Fruit fly (Drosophila melanogaster) whole organism, wandering third instar larva: ENCODE measurements around the gene EndoGI.
A peak's percentile ranks its signal among the peaks of the same experiment; 100 is the strongest.

Experiments used
- CG32264 ChIP-seq: fragments of 200-800 bp; sonication (Bioruptor generic); optimal IDR thresholded peaks from 2 replicates; lab custom pipeline; 2016; ENCODE audit warnings: missing biosample characterization, missing genetic modification characterization
- CG9705 ChIP-seq: fragments of 200-800 bp; sonication (Bioruptor generic); optimal IDR thresholded peaks from 2 replicates; lab custom pipeline; 2018; ENCODE audit warnings: missing biosample characterization, mild to moderate bottlenecking, missing genetic modification characterization
- CrebA ChIP-seq: fragments of 200-800 bp; sonication (Bioruptor generic); optimal IDR thresholded peaks from 2 replicates; lab custom pipeline; 2016; ENCODE audit warnings: missing biosample characterization, mild to moderate bottlenecking, missing genetic modification characterization, borderline replicate concordance
- Dfd ChIP-seq: fragments of >200 bp; optimal IDR thresholded peaks from 2 replicates; lab custom pipeline; 2017; ENCODE audit warnings: missing biosample characterization, missing genetic modification characterization
- Dif ChIP-seq: fragments of 200-275, 200-300 bp; sonication (Bioruptor generic); optimal IDR thresholded peaks from 2 replicates; lab custom pipeline; 2018; ENCODE audit warnings: missing biosample characterization, missing genetic modification characterization; ENCODE audit not compliant: partially characterized antibody
- GATAd ChIP-seq: sonication (Bioruptor generic); optimal IDR thresholded peaks from 2 replicates; lab custom pipeline; 2016; ENCODE audit warnings: missing biosample characterization, missing genetic modification characterization
- HLH106 ChIP-seq: fragments of 200-800 bp; optimal IDR thresholded peaks from 3 replicates; lab custom pipeline; 2019; ENCODE audit warnings: missing biosample characterization, mild to moderate bottlenecking, missing genetic modification characterization, moderate library complexity
- Hnf4 ChIP-seq: fragments of 200-800 bp; sonication (Bioruptor generic); optimal IDR thresholded peaks from 2 replicates; lab custom pipeline; 2016; ENCODE audit warnings: missing biosample characterization, mild to moderate bottlenecking, missing genetic modification characterization
- Hr78 ChIP-seq: fragments of >200 bp; optimal IDR thresholded peaks from 2 replicates; lab custom pipeline; 2017; ENCODE audit warnings: missing biosample characterization, missing genetic modification characterization
- Hr83 ChIP-seq: fragments of 200-300 bp; sonication (Bioruptor generic); optimal IDR thresholded peaks from 2 replicates; lab custom pipeline; 2016; ENCODE audit warnings: missing biosample characterization, mild to moderate bottlenecking, missing genetic modification characterization, moderate library complexity; ENCODE audit not compliant: poor library complexity, severe bottlenecking
- Jra ChIP-seq: sonication (Bioruptor generic); optimal IDR thresholded peaks from 2 replicates; lab custom pipeline; 2016; ENCODE audit warnings: missing biosample characterization, missing genetic modification characterization
- Mio ChIP-seq: sonication (Bioruptor generic); optimal IDR thresholded peaks from 2 replicates; lab custom pipeline; 2016; ENCODE audit warnings: missing biosample characterization, missing genetic modification characterization
- Myc ChIP-seq: fragments of >200 bp; optimal IDR thresholded peaks from 2 replicates; lab custom pipeline; 2017
- OdsH ChIP-seq: fragments of 200-800 bp; sonication (Bioruptor generic); optimal IDR thresholded peaks from 2 replicates; lab custom pipeline; 2016; ENCODE audit warnings: missing biosample characterization, mild to moderate bottlenecking, missing genetic modification characterization
- Rel ChIP-seq, 2 experiments: fragments of 200-800 bp; sonication (Bioruptor generic) in 1 of 2; optimal IDR thresholded peaks; 2 replicates in 1 of 2; 3 replicates in 1 of 2; lab custom pipeline; 2016 to 2019; ENCODE audit warnings: mild to moderate bottlenecking in 2 of 2, missing biosample characterization in 2 of 2, missing genetic modification characterization in 2 of 2, moderate library complexity in 1 of 2
- Sp1 ChIP-seq: fragments of 200-800 bp; sonication (Bioruptor generic); optimal IDR thresholded peaks from 3 replicates; lab custom pipeline; 2019; ENCODE audit warnings: missing biosample characterization, mild to moderate bottlenecking, missing genetic modification characterization, moderate library complexity
- Vsx2 ChIP-seq: fragments of 200-300, 225-300 bp; sonication (Bioruptor generic); optimal IDR thresholded peaks from 2 replicates; lab custom pipeline; 2018; ENCODE audit warnings: missing biosample characterization, missing genetic modification characterization; ENCODE audit not compliant: partially characterized antibody
- br ChIP-seq: fragments of 200-800 bp; sonication (Bioruptor generic); optimal IDR thresholded peaks from 2 replicates; lab custom pipeline; 2016; ENCODE audit warnings: missing biosample characterization, missing genetic modification characterization
- brk ChIP-seq: fragments of 200-800 bp; sonication (Bioruptor generic); optimal IDR thresholded peaks from 2 replicates; lab custom pipeline; 2016; ENCODE audit warnings: missing biosample characterization, mild to moderate bottlenecking, missing genetic modification characterization
- dl ChIP-seq, 2 experiments: fragments of 175-275, 200-275 bp in 1 of 2; fragments of 200-275 bp in 1 of 2; sonication (Bioruptor generic); optimal IDR thresholded peaks; lab custom pipeline; 2018; ENCODE audit warnings: mild to moderate bottlenecking in 2 of 2, missing biosample characterization in 2 of 2, missing genetic modification characterization in 2 of 2, moderate library complexity in 2 of 2; ENCODE audit not compliant: partially characterized antibody in 2 of 2, insufficient read depth in 1 of 2
- dsf ChIP-seq: sonication (Bioruptor generic); optimal IDR thresholded peaks from 2 replicates; lab custom pipeline; 2016; ENCODE audit warnings: missing biosample characterization, missing genetic modification characterization, borderline replicate concordance
- ey ChIP-seq: fragments of 200-800 bp; sonication (Bioruptor generic); optimal IDR thresholded peaks from 2 replicates; lab custom pipeline; 2016; ENCODE audit warnings: missing biosample characterization, missing genetic modification characterization
- foxo ChIP-seq, 2 experiments: fragments of 200-800 bp; sonication (Bioruptor generic); optimal IDR thresholded peaks; 2 replicates in 1 of 2; 3 replicates in 1 of 2; lab custom pipeline; 2016 to 2017; ENCODE audit warnings: missing biosample characterization in 2 of 2, missing genetic modification characterization in 2 of 2
- fru ChIP-seq: fragments of 200-800 bp; sonication (Bioruptor generic); optimal IDR thresholded peaks from 3 replicates; lab custom pipeline; 2016; ENCODE audit warnings: missing biosample characterization, mild to moderate bottlenecking, missing genetic modification characterization
- h ChIP-seq: fragments of 200-800 bp; sonication (Bioruptor generic); optimal IDR thresholded peaks from 3 replicates; lab custom pipeline; 2016; ENCODE audit warnings: missing biosample characterization, mild to moderate bottlenecking, missing genetic modification characterization
- jim ChIP-seq: fragments of 175-275, 200-325 bp; sonication (Bioruptor generic); optimal IDR thresholded peaks from 2 replicates; lab custom pipeline; 2016; ENCODE audit warnings: missing biosample characterization, mild to moderate bottlenecking, missing genetic modification characterization
- lola ChIP-seq: fragments of >200 bp; optimal IDR thresholded peaks from 2 replicates; lab custom pipeline; 2017; ENCODE audit warnings: missing biosample characterization, missing genetic modification characterization
- pan ChIP-seq: fragments of >200 bp; optimal IDR thresholded peaks from 2 replicates; lab custom pipeline; 2017
- psq ChIP-seq: fragments of 200-800 bp; sonication (Bioruptor generic); optimal IDR thresholded peaks from 3 replicates; lab custom pipeline; 2017; ENCODE audit warnings: missing biosample characterization, mild to moderate bottlenecking, missing genetic modification characterization, moderate library complexity
- rgr ChIP-seq: fragments of 200-800 bp; sonication (Bioruptor generic); optimal IDR thresholded peaks from 3 replicates; lab custom pipeline; 2016; ENCODE audit warnings: missing biosample characterization, mild to moderate bottlenecking, missing genetic modification characterization
- sage ChIP-seq: fragments of 200-800 bp; sonication (Bioruptor generic); optimal IDR thresholded peaks from 2 replicates; lab custom pipeline; 2016; ENCODE audit warnings: missing biosample characterization, mild to moderate bottlenecking, missing genetic modification characterization
- sv ChIP-seq: fragments of 200-800 bp; sonication (Bioruptor generic); optimal IDR thresholded peaks from 3 replicates; lab custom pipeline; 2016; ENCODE audit warnings: missing biosample characterization, missing genetic modification characterization
- tai ChIP-seq: sonication (Bioruptor generic); optimal IDR thresholded peaks from 2 replicates; lab custom pipeline; 2016; ENCODE audit warnings: missing biosample characterization, missing genetic modification characterization
- usp ChIP-seq: fragments of >200 bp; optimal IDR thresholded peaks from 2 replicates; lab custom pipeline; 2017; ENCODE audit warnings: missing biosample characterization, missing genetic modification characterization
- woc ChIP-seq: sonication (Bioruptor generic); optimal IDR thresholded peaks from 2 replicates; lab custom pipeline; 2016; ENCODE audit warnings: missing biosample characterization, mild to moderate bottlenecking, missing genetic modification characterization

Gene EndoGI

DNA sequence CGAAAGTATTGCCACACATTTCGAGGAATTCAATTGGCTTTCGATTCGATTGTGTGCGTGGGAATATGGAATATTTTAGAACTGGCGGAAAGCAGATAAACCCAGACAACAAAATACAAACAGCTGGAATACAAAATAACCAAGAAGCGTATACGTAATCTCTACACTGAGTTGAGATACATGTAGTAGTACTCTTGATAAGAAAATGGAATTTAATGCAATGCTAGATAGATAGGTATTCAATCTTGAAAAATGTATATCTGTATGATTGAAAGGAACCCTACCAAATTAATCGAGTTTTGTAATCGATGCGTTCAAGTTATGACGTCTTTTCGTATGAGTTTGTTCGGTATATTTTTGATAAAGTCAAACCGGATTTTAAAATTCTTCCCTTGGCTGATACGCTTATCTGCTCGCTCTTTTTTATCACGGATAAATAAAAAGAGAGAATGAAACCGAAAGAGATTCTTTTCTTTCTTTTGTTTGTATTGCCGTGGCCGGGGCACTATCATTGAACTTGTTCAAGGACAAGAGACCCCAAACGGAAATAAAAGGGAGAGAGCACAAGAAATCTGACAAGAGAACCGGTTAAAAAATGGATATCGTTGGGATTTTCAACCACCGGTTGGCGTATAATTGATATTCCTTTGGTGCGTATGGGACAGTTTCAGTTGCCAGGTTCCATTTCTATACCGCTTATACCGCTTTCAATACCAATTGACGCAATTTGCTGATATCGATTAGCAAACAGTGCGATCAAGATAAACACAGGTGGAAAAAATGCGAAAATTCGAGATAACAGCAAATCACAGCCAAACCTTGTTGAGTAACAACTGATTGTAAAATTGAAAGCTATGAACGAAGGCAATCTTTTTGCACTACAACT is 2.0 kb upstream of the EndoGI start:
- TF ChIP-seq h (GFP tag; lab: Kevin White, UChicago) (peak; percentile 1), fru (GFP tag; lab: Kevin White, UChicago) (no peak), OdsH (GFP tag; lab: Kevin White, UChicago) (peak; percentile 6), pan (no peak), HLH106 (tag; lab: Kevin White, UChicago) (peak; percentile 2), Hr83 (peak; percentile 50), psq (GFP tag; lab: Kevin White, UChicago) (peak; percentile 53), dl (GFP tag; optimal IDR thresholded peaks at IDR 0.05; lab: Kevin White, UChicago; ENCODE audit: insufficient read depth in 1 of 2, partially characterized antibody in 2 of 2) (no peak), usp (no peak)

DNA sequence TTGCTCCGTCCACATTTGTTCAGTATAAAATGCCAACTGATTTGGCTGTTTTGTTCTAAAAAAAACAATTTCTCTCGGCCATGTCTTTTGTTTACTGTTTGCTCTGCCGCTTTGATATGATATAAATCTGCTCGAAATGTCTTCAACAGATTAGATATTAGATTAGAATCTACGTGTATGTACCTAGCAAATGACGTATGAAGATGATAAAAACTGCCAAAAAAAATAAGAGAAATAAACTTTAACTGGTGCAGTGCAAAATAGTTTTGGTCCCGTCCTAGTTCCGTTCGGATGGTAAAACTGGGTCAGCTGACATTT is 1.4 kb upstream of the EndoGI start:
- TF ChIP-seq jim (GFP tag; lab: Kevin White, UChicago) (no peak), HLH106 (tag; lab: Kevin White, UChicago) (no peak), Hnf4 (GFP tag; lab: Kevin White, UChicago) (no peak), Rel (GFP tag; optimal IDR thresholded peaks at IDR 0.05; lab: Kevin White, UChicago) (no peak), Rel (tag; optimal IDR thresholded peaks at IDR 0.05; lab: Kevin White, UChicago) (no peak), Sp1 (GFP tag; lab: Kevin White, UChicago) (no peak)

DNA sequence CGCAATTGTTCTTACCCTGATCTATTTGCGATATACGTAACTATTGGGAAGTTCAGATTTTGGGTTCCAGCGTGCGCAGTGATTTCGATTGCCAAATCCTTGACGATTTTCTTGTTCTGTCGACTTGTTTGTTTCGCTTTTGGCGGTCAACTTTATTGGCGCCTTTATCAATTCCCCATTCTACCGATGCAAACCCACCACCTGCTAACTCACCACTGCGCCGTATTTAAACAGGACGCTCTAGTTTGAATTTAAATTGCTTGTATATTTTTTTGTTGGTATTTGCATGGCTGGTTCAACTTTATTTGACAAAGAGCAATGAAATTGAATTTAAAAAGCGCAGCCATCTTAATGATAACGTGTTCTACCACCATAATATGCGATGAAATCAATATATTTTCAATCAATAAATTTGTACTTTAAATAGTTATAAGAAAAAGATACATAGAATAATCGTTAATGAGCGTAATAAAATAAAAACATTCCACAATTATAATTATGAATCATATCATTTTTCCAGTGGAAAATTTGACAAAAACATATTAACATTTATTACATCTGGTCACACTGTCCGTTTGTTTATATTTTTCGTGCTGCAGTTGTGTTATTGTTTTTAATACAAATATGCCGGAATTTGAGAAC is 4.2 kb downstream of the EndoGI start, which contains the start of the genes twe and CG4935:
Gene twe, minus strand, starts transcription at position 302 of the 642 bp plus-strand sequence.
Gene CG4935, plus strand, starts transcription at position 566 of the 642 bp plus-strand sequence.
- TF ChIP-seq br (no peak), lola (GFP tag; lab: Kevin White, UChicago) (no peak), jim (GFP tag; lab: Kevin White, UChicago) (no peak), dsf (no peak), Sp1 (GFP tag; lab: Kevin White, UChicago) (no peak), Hnf4 (GFP tag; lab: Kevin White, UChicago) (no peak), OdsH (GFP tag; lab: Kevin White, UChicago) (peak; percentile 4), Dif (GFP tag; lab: Kevin White, UChicago) (no peak), HLH106 (tag; lab: Kevin White, UChicago) (no peak), Mio (GFP tag; lab: Kevin White, UChicago) (no peak), CG9705 (GFP tag; lab: Kevin White, UChicago) (no peak), woc (no peak), sv (GFP tag; lab: Kevin White, UChicago) (no peak), h (GFP tag; lab: Kevin White, UChicago) (no peak), Jra (GFP tag; lab: Kevin White, UChicago) (no peak), Myc (peak; percentile 40), Rel (GFP tag; optimal IDR thresholded peaks at IDR 0.05; lab: Kevin White, UChicago) (no peak), Rel (tag; optimal IDR thresholded peaks at IDR 0.05; lab: Kevin White, UChicago) (no peak), CrebA (GFP tag; lab: Kevin White, UChicago) (no peak), rgr (peak; percentile 36), pan (no peak), foxo (GFP tag; optimal IDR thresholded peaks at IDR 0.05; lab: Kevin White, UChicago) (no peak), GATAd (GFP tag; lab: Kevin White, UChicago) (no peak), sage (GFP tag; lab: Kevin White, UChicago) (no peak), Dfd (no peak), psq (GFP tag; lab: Kevin White, UChicago) (peak; percentile 1), brk (no peak), Vsx2 (GFP tag; lab: Kevin White, UChicago) (no peak), Hr83 (no peak), dl (GFP tag; optimal IDR thresholded peaks at IDR 0.05; lab: Kevin White, UChicago; ENCODE audit: insufficient read depth in 1 of 2, partially characterized antibody in 2 of 2) (no peak), usp (no peak), fru (GFP tag; lab: Kevin White, UChicago) (no peak), Hr78 (GFP tag; lab: Kevin White, UChicago) (no peak), CG32264 (GFP tag; lab: Kevin White, UChicago) (no peak), tai (no peak), ey (GFP tag; lab: Kevin White, UChicago) (no peak)
